Fruit fly (Drosophila melanogaster) whole organism, prepupa: ENCODE results near the gene CG34274.

ENCODE experiments used
- Blimp-1 ChIP-seq: fragments of 200-800 bp; sonication (Bioruptor generic); optimal IDR thresholded peaks from 3 replicates; lab custom pipeline; 2017; ENCODE audit warnings: missing biosample characterization, missing genetic modification characterization, mild to moderate bottlenecking, moderate library complexity, missing genetic modification reagents
- CG10669 ChIP-seq: fragments of 200-800 bp; sonication (Bioruptor generic); optimal IDR thresholded peaks from 3 replicates; lab custom pipeline; 2018; ENCODE audit warnings: missing biosample characterization, mild to moderate bottlenecking, missing genetic modification characterization, moderate library complexity
- CG11294 ChIP-seq: fragments of 200-800 bp; sonication (Bioruptor generic); IDR thresholded peaks from 2 replicates; pipeline ENCODE4 v1.3.6; 2022; ENCODE audit warnings: missing biosample characterization, missing genetic modification characterization
- CG11762 ChIP-seq: fragments of 200-800 bp; sonication (Bioruptor generic); optimal IDR thresholded peaks from 3 replicates; lab custom pipeline; 2016; ENCODE audit warnings: missing biosample characterization, missing genetic modification characterization; ENCODE audit not compliant: insufficient read depth
- CG16779 ChIP-seq: fragments of 200-800 bp; sonication (Bioruptor generic); optimal IDR thresholded peaks from 3 replicates; lab custom pipeline; 2017; ENCODE audit warnings: missing biosample characterization, mild to moderate bottlenecking, missing genetic modification characterization
- CG34406 ChIP-seq: fragments of 200-800 bp; sonication (Bioruptor generic); optimal IDR thresholded peaks from 3 replicates; lab custom pipeline; 2016; ENCODE audit warnings: missing biosample characterization, missing genetic modification characterization
- CG6163 ChIP-seq: fragments of 200-800 bp; sonication (Bioruptor generic); IDR thresholded peaks from 3 replicates; pipeline ENCODE4 v1.3.6; 2022; ENCODE audit warnings: missing biosample characterization, missing genetic modification characterization
- CG6792 ChIP-seq: fragments of 200-800 bp; sonication (Bioruptor generic); optimal IDR thresholded peaks from 3 replicates; lab custom pipeline; 2016; ENCODE audit warnings: missing biosample characterization, missing genetic modification characterization
- CG6808 ChIP-seq: fragments of 200-800 bp; sonication (Bioruptor generic); optimal IDR thresholded peaks from 3 replicates; lab custom pipeline; 2017; ENCODE audit warnings: missing biosample characterization, missing genetic modification characterization, mild to moderate bottlenecking, moderate library complexity, missing genetic modification reagents
- CG6854 ChIP-seq: fragments of 200-800 bp; sonication (Bioruptor generic); optimal IDR thresholded peaks from 2 replicates; lab custom pipeline; 2017; ENCODE audit warnings: missing biosample characterization, mild to moderate bottlenecking, missing genetic modification characterization
- CG8119 ChIP-seq: fragments of 200-800 bp; sonication (Bioruptor generic); IDR thresholded peaks from 3 replicates; pipeline ENCODE4 v1.3.6; 2022; ENCODE audit warnings: missing biosample characterization, missing genetic modification characterization
- CG8632 ChIP-seq: fragments of 200-800 bp; sonication (Bioruptor generic); optimal IDR thresholded peaks from 3 replicates; lab custom pipeline; 2016; ENCODE audit warnings: missing biosample characterization, missing genetic modification characterization
- Eip75B ChIP-seq: fragments of 200-800 bp; sonication (Bioruptor generic); optimal IDR thresholded peaks from 3 replicates; lab custom pipeline; 2016; ENCODE audit warnings: missing biosample characterization, missing genetic modification characterization
- Eip78C ChIP-seq: fragments of 200-800 bp; sonication (Bioruptor generic); peaks from one replicate; lab custom pipeline; 2016; ENCODE audit warnings: missing biosample characterization, missing genetic modification characterization
- Ets96B ChIP-seq: fragments of 200-800 bp; optimal IDR thresholded peaks from 2 replicates; lab custom pipeline; 2019; ENCODE audit warnings: missing biosample characterization, mild to moderate bottlenecking, missing genetic modification characterization, moderate library complexity
- Gug ChIP-seq: fragments of 200-800 bp; sonication (Bioruptor generic); IDR thresholded peaks from 2 replicates; pipeline ENCODE4 v1.3.6; 2022; ENCODE audit warnings: missing biosample characterization, missing genetic modification characterization
- Hr4 ChIP-seq: fragments of 200-800 bp; sonication (Bioruptor generic); optimal IDR thresholded peaks from 3 replicates; lab custom pipeline; 2016; ENCODE audit warnings: missing biosample characterization, missing genetic modification characterization
- Met ChIP-seq: fragments of 200-800 bp; sonication (Bioruptor generic); optimal IDR thresholded peaks from 3 replicates; lab custom pipeline; 2016; ENCODE audit warnings: missing biosample characterization, missing genetic modification characterization
- OdsH ChIP-seq: fragments of 200-800 bp; sonication (Bioruptor generic); optimal IDR thresholded peaks from 3 replicates; lab custom pipeline; 2016; ENCODE audit warnings: missing biosample characterization, missing genetic modification characterization
- Smox ChIP-seq: fragments of 200-800 bp; sonication (Bioruptor generic); optimal IDR thresholded peaks from 3 replicates; lab custom pipeline; 2016; ENCODE audit warnings: missing biosample characterization, missing genetic modification characterization
- Sox14 ChIP-seq: fragments of 200-800 bp; sonication (Bioruptor generic); optimal IDR thresholded peaks from 3 replicates; lab custom pipeline; 2016; ENCODE audit warnings: missing biosample characterization, missing genetic modification characterization
- Sox15 ChIP-seq: fragments of 200-800 bp; sonication (Bioruptor generic); optimal IDR thresholded peaks from 3 replicates; lab custom pipeline; 2016; ENCODE audit warnings: missing biosample characterization, missing genetic modification characterization
- achi ChIP-seq: fragments of 200-800 bp; sonication (Bioruptor generic); optimal IDR thresholded peaks from 3 replicates; lab custom pipeline; 2016; ENCODE audit warnings: missing biosample characterization, missing genetic modification characterization
- cyc ChIP-seq: fragments of 200-800 bp; sonication (Bioruptor generic); optimal IDR thresholded peaks from 3 replicates; lab custom pipeline; 2016; ENCODE audit warnings: missing biosample characterization, missing genetic modification characterization
- dsx ChIP-seq: fragments of 200-800 bp; optimal IDR thresholded peaks from 3 replicates; lab custom pipeline; 2019; ENCODE audit warnings: missing biosample characterization, mild to moderate bottlenecking, missing genetic modification characterization, moderate library complexity; ENCODE audit not compliant: poor library complexity, severe bottlenecking
- eg ChIP-seq: fragments of 200-800 bp; sonication (Bioruptor generic); IDR thresholded peaks from 3 replicates; pipeline ENCODE4 v1.3.6; 2022; ENCODE audit warnings: missing biosample characterization, missing genetic modification characterization
- fd59A ChIP-seq: fragments of 200-800 bp; sonication (Bioruptor generic); optimal IDR thresholded peaks from 2 replicates; lab custom pipeline; 2017; ENCODE audit warnings: missing biosample characterization, mild to moderate bottlenecking, missing genetic modification characterization, missing genetic modification reagents
- fd85E ChIP-seq: fragments of 200-800 bp; sonication (Bioruptor generic); optimal IDR thresholded peaks from 3 replicates; lab custom pipeline; 2016; ENCODE audit warnings: missing biosample characterization, missing genetic modification characterization
- pdm3 ChIP-seq: fragments of 200-800 bp; sonication (Bioruptor generic); optimal IDR thresholded peaks from 3 replicates; lab custom pipeline; 2016; ENCODE audit warnings: missing biosample characterization, missing genetic modification characterization
- salr ChIP-seq, 2 experiments: fragments of 200-800 bp; sonication (Bioruptor generic); optimal IDR thresholded peaks; 3 replicates each; lab custom pipeline; 2016 to 2018; ENCODE audit warnings: missing biosample characterization in 2 of 2, missing genetic modification characterization in 2 of 2, mild to moderate bottlenecking in 1 of 2
- spab ChIP-seq: fragments of 200-800 bp; sonication (Bioruptor generic); optimal IDR thresholded peaks from 2 replicates; lab custom pipeline; 2017; ENCODE audit warnings: missing biosample characterization, mild to moderate bottlenecking, missing genetic modification characterization, missing genetic modification reagents
- ss ChIP-seq, 2 experiments: fragments of 200-800 bp; sonication (Bioruptor generic); optimal IDR thresholded peaks; 2 replicates in 1 of 2; 3 replicates in 1 of 2; lab custom pipeline; 2017 to 2018; ENCODE audit warnings: mild to moderate bottlenecking in 2 of 2, missing biosample characterization in 2 of 2, missing genetic modification characterization in 2 of 2, moderate library complexity in 1 of 2
- svp ChIP-seq: fragments of 200-800 bp; sonication (Bioruptor generic); peaks from one replicate; lab custom pipeline; 2016; ENCODE audit warnings: missing biosample characterization, missing genetic modification characterization

CG34274 gene

dm6 chr3R:15704376-15704775 is 27.2 kb upstream of the CG34274 start, which contains the start of gene CG5404:
Gene CG5404 (plus strand): TSS chr3R:15704676.
- no peak for TF ChIP-seq Eip75B (GFP tag; lab: Kevin White, UChicago)
- no peak for TF ChIP-seq CG6854 (GFP tag; lab: Kevin White, UChicago)
- TF ChIP-seq CG6792: no peak
- no peak for TF ChIP-seq fd59A (GFP tag; lab: Kevin White, UChicago)
- TF ChIP-seq CG8632 (GFP tag; lab: Kevin White, UChicago): no peak
- TF ChIP-seq ss (GFP tag; optimal IDR thresholded peaks at IDR 0.05; lab: Kevin White, UChicago): no peak
- TF ChIP-seq spab (GFP tag; lab: Kevin White, UChicago): no peak
- TF ChIP-seq cyc (GFP tag; lab: Kevin White, UChicago): no peak
- no peak for TF ChIP-seq CG11294 (GFP tag; lab: Robert Waterston, UW)
- TF ChIP-seq salr (GFP tag; optimal IDR thresholded peaks at IDR 0.05; lab: Kevin White, UChicago): no peak
- no peak for TF ChIP-seq CG10669 (GFP tag; lab: Kevin White, UChicago)

dm6 chr3R:15716485-15716884 is 15.1 kb upstream of the CG34274 start, which contains the start of gene CG31294:
Gene CG31294 (minus strand): TSS chr3R:15716585.
- TF ChIP-seq Blimp-1 (GFP tag; lab: Kevin White, UChicago): no peak
- no peak for TF ChIP-seq Hr4 (GFP tag; lab: Kevin White, UChicago)
- no peak for TF ChIP-seq eg (GFP tag; lab: Robert Waterston, UW)

dm6 chr3R:15730629-15731028 is 917 bp upstream of the CG34274 start:
- TF ChIP-seq CG34406 (no peak), Sox14 (GFP tag; lab: Kevin White, UChicago) (no peak), fd59A (GFP tag; lab: Kevin White, UChicago) (no peak), CG8119 (GFP tag; lab: Robert Waterston, UW) (no peak), dsx (no peak), CG6163 (GFP tag; lab: Robert Waterston, UW) (no peak), Blimp-1 (GFP tag; lab: Kevin White, UChicago) (no peak), Gug (GFP tag; lab: Robert Waterston, UW) (no peak), Hr4 (GFP tag; lab: Kevin White, UChicago) (no peak)

dm6 chr3R:15744354-15744753 is 12.8 kb downstream of the CG34274 start, which contains the start of gene CG4520:
Gene CG4520 (plus strand): TSS chr3R:15744654.
- no peak for TF ChIP-seq CG11762 (GFP tag; lab: Kevin White, UChicago)
- no peak for TF ChIP-seq spab (GFP tag; lab: Kevin White, UChicago)
- no peak for TF ChIP-seq CG8119 (GFP tag; lab: Robert Waterston, UW)
- TF ChIP-seq achi (GFP tag; lab: Kevin White, UChicago): no peak
- no peak for TF ChIP-seq Smox
- TF ChIP-seq OdsH (GFP tag; lab: Kevin White, UChicago): no peak
- no peak for TF ChIP-seq cyc (GFP tag; lab: Kevin White, UChicago)
- TF ChIP-seq Met (GFP tag; lab: Kevin White, UChicago): no peak
- TF ChIP-seq svp: no peak
- TF ChIP-seq, all 60 proteins: peak for 0

- TF ChIP-seq cyc (GFP tag; lab: Kevin White, UChicago) (no peak), ss (GFP tag; optimal IDR thresholded peaks at IDR 0.05; lab: Kevin White, UChicago) (no peak), Eip78C (GFP tag; lab: Kevin White, UChicago) (no peak), CG10669 (GFP tag; lab: Kevin White, UChicago) (no peak), Ets96B (tag; lab: Kevin White, UChicago) (no peak)
Measured at dm6 chr3R:15762815-15763214, 31.3 kb downstream of the CG34274 start, which contains the start of gene CG12784. Gene CG12784 (plus strand): TSS chr3R:15763115.

dm6 chr3R:15767338-15767737 is 35.8 kb downstream of the CG34274 start, which contains the start of gene CG5623:
Gene CG5623 (minus strand): TSS chr3R:15767438.
- TF ChIP-seq salr (GFP tag; optimal IDR thresholded peaks at IDR 0.05; lab: Kevin White, UChicago): no peak
- no peak for TF ChIP-seq pdm3
- no peak for TF ChIP-seq CG6808 (GFP tag; lab: Kevin White, UChicago)
- TF ChIP-seq Met (GFP tag; lab: Kevin White, UChicago): no peak
- no peak for TF ChIP-seq CG16779 (tag; lab: Kevin White, UChicago)
- no peak for TF ChIP-seq Blimp-1 (GFP tag; lab: Kevin White, UChicago)
- no peak for TF ChIP-seq CG6163 (GFP tag; lab: Robert Waterston, UW)
- no peak for TF ChIP-seq Sox15 (GFP tag; lab: Kevin White, UChicago)
- no peak for TF ChIP-seq fd85E (GFP tag; lab: Kevin White, UChicago)
